Worm (Caenorhabditis elegans): Measurements from ENCODE around the gene F52G3.8.

ce11 chrX:16925343-16925742 lies 27.4 kb downstream of the F52G3.8 start:
- TF ChIP-seq ztf-23 (GFP tag; IDR thresholded peaks at IDR 0.05) (no peak), med-1 (GFP tag; optimal IDR thresholded peaks at IDR 0.05; ENCODE audit: insufficient read depth) (no peak)

Data from whole organism, midembryonic.